Fruit fly (Drosophila melanogaster) whole organism, pupa: ENCODE measurements around the gene mthl2.

Experiments used
- CG10348 ChIP-seq: fragments of 200-800 bp; sonication (Bioruptor generic); IDR thresholded peaks from 2 replicates; pipeline ENCODE4 v1.3.6; 2022; ENCODE audit warnings: missing biosample characterization, missing genetic modification characterization
- CG12605 ChIP-seq: fragments of 200-800 bp; sonication (Bioruptor generic); IDR thresholded peaks from 2 replicates; pipeline ENCODE4 v1.3.6; 2022; ENCODE audit warnings: missing biosample characterization, missing genetic modification characterization
- CG13204 ChIP-seq: fragments of 200-800 bp; sonication (Bioruptor generic); optimal IDR thresholded peaks from 2 replicates; lab custom pipeline; 2018; ENCODE audit warnings: missing biosample characterization, mild to moderate bottlenecking, missing genetic modification characterization, moderate library complexity
- CG14655 ChIP-seq: fragments of 200-800 bp; sonication (Bioruptor generic); optimal IDR thresholded peaks from 3 replicates; lab custom pipeline; 2017; ENCODE audit warnings: mild to moderate bottlenecking, missing biosample characterization, missing genetic modification reagents, missing genetic modification characterization
- CG15710 ChIP-seq: fragments of 200-800 bp; sonication (Bioruptor generic); optimal IDR thresholded peaks from 2 replicates; lab custom pipeline; 2018; ENCODE audit warnings: missing biosample characterization, mild to moderate bottlenecking, missing genetic modification characterization, moderate library complexity
- CG17806 ChIP-seq: fragments of 200-800 bp; sonication (Bioruptor generic); optimal IDR thresholded peaks from 2 replicates; lab custom pipeline; 2018; ENCODE audit warnings: missing biosample characterization, mild to moderate bottlenecking, missing genetic modification characterization, moderate library complexity
- CG32121 ChIP-seq: fragments of 200-800 bp; sonication (Bioruptor generic); IDR thresholded peaks from 2 replicates; pipeline ENCODE4 v1.3.6; 2022; ENCODE audit warnings: missing biosample characterization, missing genetic modification characterization
- CG34367 ChIP-seq: fragments of 200-800 bp; sonication (Bioruptor generic); optimal IDR thresholded peaks from 2 replicates; lab custom pipeline; 2018; ENCODE audit warnings: missing biosample characterization, mild to moderate bottlenecking, missing genetic modification characterization
- CG4496 ChIP-seq: fragments of 200-800 bp; sonication (Bioruptor generic); IDR thresholded peaks from 3 replicates; pipeline ENCODE4 v1.3.6; 2022; ENCODE audit warnings: missing biosample characterization, missing genetic modification characterization
- CG8159 ChIP-seq: fragments of 200-800 bp; sonication (Bioruptor generic); optimal IDR thresholded peaks from 3 replicates; lab custom pipeline; 2018; ENCODE audit warnings: missing biosample characterization, mild to moderate bottlenecking, missing genetic modification characterization, moderate library complexity
- CG8301 ChIP-seq: fragments of 200-800 bp; sonication (Bioruptor generic); optimal IDR thresholded peaks from 2 replicates; lab custom pipeline; 2018; ENCODE audit warnings: missing biosample characterization, mild to moderate bottlenecking, missing genetic modification characterization
- CG9948 ChIP-seq: fragments of 200-800 bp; sonication (Bioruptor generic); optimal IDR thresholded peaks from 2 replicates; lab custom pipeline; 2018; ENCODE audit warnings: missing biosample characterization, mild to moderate bottlenecking, missing genetic modification characterization, moderate library complexity
- D1 ChIP-seq: fragments of 200-800 bp; sonication (Bioruptor generic); optimal IDR thresholded peaks from 2 replicates; lab custom pipeline; 2018; ENCODE audit warnings: missing biosample characterization, mild to moderate bottlenecking, missing genetic modification characterization, moderate library complexity
- EcR ChIP-seq: fragments of 200-800 bp; sonication (Bioruptor generic); optimal IDR thresholded peaks from 3 replicates; lab custom pipeline; 2019; ENCODE audit warnings: missing biosample characterization, missing genetic modification characterization, mild to moderate bottlenecking, moderate library complexity, missing genetic modification reagents
- Ets98B ChIP-seq: fragments of 200-800 bp; sonication (Bioruptor generic); IDR thresholded peaks from 2 replicates; pipeline ENCODE4 v1.3.6; 2022; ENCODE audit warnings: missing biosample characterization, missing genetic modification characterization
- Pif1A ChIP-seq: fragments of 200-800 bp; sonication (Bioruptor generic); optimal IDR thresholded peaks from 3 replicates; lab custom pipeline; 2016; ENCODE audit warnings: missing biosample characterization, missing genetic modification characterization
- Pif1B ChIP-seq: fragments of 200-800 bp; sonication (Bioruptor generic); optimal IDR thresholded peaks from 3 replicates; lab custom pipeline; 2016; ENCODE audit warnings: missing biosample characterization, missing genetic modification characterization
- Snoo ChIP-seq: fragments of 200-800 bp; sonication (Bioruptor generic); optimal IDR thresholded peaks from 3 replicates; lab custom pipeline; 2017; ENCODE audit warnings: missing biosample characterization, mild to moderate bottlenecking, missing genetic modification characterization, inconsistent platforms
- fd96Ca ChIP-seq: fragments of 200-800 bp; sonication (Bioruptor generic); IDR thresholded peaks from 3 replicates; pipeline ENCODE4 v1.3.6; 2022; ENCODE audit warnings: missing biosample characterization, missing genetic modification characterization
- gl ChIP-seq: fragments of 200-800 bp; sonication (Bioruptor generic); optimal IDR thresholded peaks from 2 replicates; lab custom pipeline; 2018; ENCODE audit warnings: missing biosample characterization, mild to moderate bottlenecking, missing genetic modification characterization
- rn ChIP-seq: fragments of 200-800 bp; sonication (Bioruptor generic); IDR thresholded peaks from 2 replicates; pipeline ENCODE4 v1.3.6; 2022; ENCODE audit warnings: missing biosample characterization, missing genetic modification characterization

Gene mthl2

DNA sequence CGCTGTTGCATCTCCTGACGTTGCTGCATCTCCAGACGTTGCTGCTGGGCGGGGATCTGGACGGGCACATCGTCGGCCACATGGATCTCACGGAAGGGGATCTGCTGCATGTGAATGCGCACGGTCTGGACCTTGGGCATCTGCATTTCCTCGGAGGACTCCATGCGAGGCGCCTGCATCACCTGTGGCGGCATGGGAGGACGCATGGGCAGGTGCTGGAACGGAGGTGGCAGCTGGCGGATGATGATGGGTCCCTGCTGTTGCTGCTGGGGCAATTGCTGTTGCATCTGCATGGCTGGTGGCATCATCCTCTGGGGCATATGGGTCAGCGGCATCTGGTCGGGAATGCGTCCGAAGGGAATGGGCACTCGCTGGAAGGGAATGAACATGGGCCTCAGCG, 36.2 kb upstream of the mthl2 start:
- TF ChIP-seq CG8159: no peak
- no peak for TF ChIP-seq rn (GFP tag; lab: Robert Waterston, UW)
- TF ChIP-seq CG34367: no peak
- no peak for TF ChIP-seq Pif1A
- no peak for TF ChIP-seq CG17806 (tag; lab: Kevin White, UChicago)

DNA sequence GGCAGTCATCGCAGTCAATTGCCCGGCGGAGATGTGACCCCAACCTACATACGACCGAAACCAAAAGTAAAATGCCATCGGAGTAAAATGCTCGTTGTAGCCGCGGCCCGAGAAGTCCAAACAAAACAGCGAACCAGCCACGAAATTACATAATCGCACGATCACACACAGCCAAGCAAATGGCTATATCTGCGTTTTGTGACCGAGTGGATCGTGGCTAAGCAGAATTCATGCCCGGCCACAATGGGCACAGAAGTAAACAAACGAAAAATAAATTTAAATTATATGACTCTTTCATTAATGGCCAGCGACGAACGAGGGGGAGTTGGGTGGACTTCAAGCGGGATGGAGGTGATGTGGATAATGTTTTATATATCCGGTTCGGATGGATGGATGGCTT, 34.9 kb upstream of the mthl2 start:
- TF ChIP-seq CG9948 (no peak), Ets98B (peak; percentile 10; the same call in 1 of the 2 replicates)
- TF ChIP-seq, all 21 proteins: peak for 1

DNA sequence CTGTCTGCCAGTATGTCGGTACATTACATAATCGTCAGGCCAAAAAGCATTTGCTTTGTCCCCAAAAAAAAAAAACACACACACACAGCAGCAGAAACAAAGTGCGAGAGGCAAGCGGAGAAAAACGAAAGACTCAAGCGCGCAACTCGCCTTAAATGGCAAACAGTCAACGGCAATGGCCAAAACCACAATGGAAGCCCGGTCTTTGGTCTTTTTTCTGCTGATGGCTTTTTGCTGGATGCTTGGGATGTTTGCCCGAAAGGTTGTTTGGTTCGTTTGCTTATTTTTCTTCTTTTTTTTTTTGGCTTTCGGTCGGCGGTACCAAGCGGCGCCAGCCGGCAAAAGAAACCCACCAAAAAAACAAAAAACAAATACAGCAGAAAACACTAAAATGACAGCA, 33.5 kb upstream of the mthl2 start:
- TF ChIP-seq CG9948: no peak
- TF ChIP-seq CG15710 (tag; lab: Kevin White, UChicago): no peak
- no peak for TF ChIP-seq EcR (GFP tag; lab: Kevin White, UChicago)
- no peak for TF ChIP-seq CG17806 (tag; lab: Kevin White, UChicago)
- no peak for TF ChIP-seq Pif1B
- TF ChIP-seq gl (tag; lab: Kevin White, UChicago): no peak
- TF ChIP-seq CG8159: no peak
- TF ChIP-seq Ets98B: peak; percentile 22; the same call in 1 of the 2 replicates
- TF ChIP-seq CG34367: no peak
- TF ChIP-seq CG12605 (GFP tag; lab: Robert Waterston, UW): peak; percentile 62
- no peak for TF ChIP-seq CG8301
- no peak for TF ChIP-seq CG14655 (GFP tag; lab: Kevin White, UChicago)
- peak; percentile 46; the same call in 1 of the 3 replicates for TF ChIP-seq fd96Ca (GFP tag; lab: Robert Waterston, UW)
- no peak for TF ChIP-seq D1 (tag; lab: Kevin White, UChicago)
- TF ChIP-seq Pif1A: no peak
- TF ChIP-seq CG10348 (GFP tag; lab: Robert Waterston, UW): no peak
- TF ChIP-seq CG4496: 0 out of 3 replicates have a peak, but pooled peaks have one; percentile 42
- no peak for TF ChIP-seq CG13204 (GFP tag; lab: Kevin White, UChicago)
- TF ChIP-seq Snoo (tag; lab: Kevin White, UChicago): peak; percentile 12
- TF ChIP-seq rn (GFP tag; lab: Robert Waterston, UW): no peak
- no peak for TF ChIP-seq CG32121 (GFP tag; lab: Robert Waterston, UW)
- TF ChIP-seq, all 21 proteins: peak for 5

dm6 chr3L:5575524-5575923, 29.1 kb upstream of the mthl2 start:
- TF ChIP-seq rn (GFP tag; lab: Robert Waterston, UW) (no peak), gl (tag; lab: Kevin White, UChicago) (no peak), CG13204 (GFP tag; lab: Kevin White, UChicago) (no peak), CG34367 (no peak), Ets98B (no peak), Pif1B (no peak)
- TF ChIP-seq, all 21 proteins: peak for 0

- TF ChIP-seq CG14655 (GFP tag; lab: Kevin White, UChicago) (peak; percentile 26), CG15710 (tag; lab: Kevin White, UChicago) (no peak), CG4496 (peak; percentile 38; the same call in 1 of the 3 replicates), D1 (tag; lab: Kevin White, UChicago) (no peak), rn (GFP tag; lab: Robert Waterston, UW) (no peak), CG32121 (GFP tag; lab: Robert Waterston, UW) (no peak), CG12605 (GFP tag; lab: Robert Waterston, UW) (0 out of 2 replicates have a peak, but pooled peaks have one; percentile 8), CG8159 (peak; percentile 3)
Observed at dm6 chr3L:5576543-5576942, 28.0 kb upstream of the mthl2 start.

DNA sequence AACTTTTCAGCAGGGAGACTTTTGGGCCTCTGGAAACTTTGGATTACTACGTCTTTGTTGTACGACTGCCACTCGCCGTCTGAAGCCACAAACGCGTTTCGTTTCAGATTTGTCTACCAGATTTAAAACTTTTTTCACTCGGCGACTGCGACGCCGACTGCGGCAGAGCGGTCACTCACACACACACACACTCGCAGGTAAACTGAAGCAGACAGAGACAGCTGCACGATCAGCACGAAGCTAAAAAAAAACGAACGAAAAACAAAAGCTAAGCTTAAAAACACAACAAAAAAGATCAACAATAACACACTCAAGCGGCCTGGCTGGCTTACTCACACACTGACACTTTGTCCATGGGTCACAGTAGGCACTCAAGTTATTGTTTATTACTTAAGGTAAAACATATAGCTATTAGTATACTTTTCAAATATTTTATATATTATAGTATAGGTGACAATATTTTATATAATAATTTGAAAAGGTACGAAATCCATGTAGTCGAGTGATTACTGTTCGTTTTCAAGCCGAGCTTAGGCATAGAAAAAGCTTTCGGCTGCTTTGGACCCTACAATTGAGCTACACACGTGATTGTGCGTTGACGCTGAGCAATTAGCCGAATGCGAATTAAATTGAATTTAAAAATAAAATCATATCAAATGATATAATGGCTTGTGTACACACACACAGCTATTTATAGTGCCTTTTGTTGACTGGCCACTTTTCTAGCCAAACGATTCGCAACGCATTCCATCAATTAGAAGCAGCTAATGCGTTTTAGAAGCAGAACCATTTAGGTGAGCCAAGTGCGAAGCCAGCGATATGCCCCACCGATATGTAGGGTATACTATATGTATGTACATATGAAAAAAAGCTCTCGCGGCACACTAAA, 27.1 kb upstream of the mthl2 start, which contains the start of gene Msr-110:
Msr-110 (minus strand) TSS at position 99 of the 889 bp plus-strand sequence.
- TF ChIP-seq Ets98B: peak; percentile 95; the same call in 1 of the 2 replicates
- peak; percentile 95 for TF ChIP-seq CG12605 (GFP tag; lab: Robert Waterston, UW)
- peak; percentile 95 for TF ChIP-seq fd96Ca (GFP tag; lab: Robert Waterston, UW)
- peak; percentile 91 for TF ChIP-seq CG17806 (tag; lab: Kevin White, UChicago)
- peak; percentile 90 for TF ChIP-seq CG9948
- TF ChIP-seq CG32121 (GFP tag; lab: Robert Waterston, UW): peak; percentile 98
- TF ChIP-seq CG13204 (GFP tag; lab: Kevin White, UChicago): peak; percentile 99
- peak; percentile 93 for TF ChIP-seq CG4496
- TF ChIP-seq CG34367: peak; percentile 97
- peak; percentile 79 for TF ChIP-seq rn (GFP tag; lab: Robert Waterston, UW)
- TF ChIP-seq Snoo (tag; lab: Kevin White, UChicago): peak; percentile 98
- TF ChIP-seq CG8159: peak; percentile 93
- peak; percentile 94 for TF ChIP-seq CG14655 (GFP tag; lab: Kevin White, UChicago)
- peak; percentile 89 for TF ChIP-seq CG15710 (tag; lab: Kevin White, UChicago)
- peak; percentile 98 for TF ChIP-seq Pif1B
- TF ChIP-seq CG8301: peak; percentile 89
- peak; percentile 81 for TF ChIP-seq EcR (GFP tag; lab: Kevin White, UChicago)
- TF ChIP-seq gl (tag; lab: Kevin White, UChicago): peak; percentile 99
- TF ChIP-seq CG10348 (GFP tag; lab: Robert Waterston, UW): peak; percentile 93
- peak; percentile 98 for TF ChIP-seq Pif1A
- peak; percentile 32 for TF ChIP-seq D1 (tag; lab: Kevin White, UChicago)
